Fruit fly (Drosophila melanogaster) whole organism, prepupa: ENCODE results near the gene Cyp4ac2.

Source experiments
- CG10631 ChIP-seq: fragments of 200-800 bp; sonication (Bioruptor generic); optimal IDR thresholded peaks from 2 replicates; lab custom pipeline; 2016; ENCODE audit warnings: missing biosample characterization, missing genetic modification characterization
- CG11294 ChIP-seq: fragments of 200-800 bp; sonication (Bioruptor generic); IDR thresholded peaks from 2 replicates; pipeline ENCODE4 v1.3.6; 2022; ENCODE audit warnings: missing biosample characterization, missing genetic modification characterization
- CG11762 ChIP-seq: fragments of 200-800 bp; sonication (Bioruptor generic); optimal IDR thresholded peaks from 3 replicates; lab custom pipeline; 2016; ENCODE audit warnings: missing biosample characterization, missing genetic modification characterization; ENCODE audit not compliant: insufficient read depth
- CG11902 ChIP-seq: fragments of 200-800 bp; sonication (Bioruptor generic); optimal IDR thresholded peaks from 3 replicates; lab custom pipeline; 2016; ENCODE audit warnings: missing biosample characterization, missing genetic modification characterization
- CG15336 ChIP-seq: fragments of 200-800 bp; sonication (Bioruptor generic); IDR thresholded peaks from 2 replicates; pipeline ENCODE4 v1.3.6; 2022; ENCODE audit warnings: missing biosample characterization, missing genetic modification characterization
- CG1621 ChIP-seq: fragments of 200-800 bp; sonication (Bioruptor generic); optimal IDR thresholded peaks from 3 replicates; lab custom pipeline; 2018; ENCODE audit warnings: missing biosample characterization, mild to moderate bottlenecking, missing genetic modification characterization
- CG16779 ChIP-seq: fragments of 200-800 bp; sonication (Bioruptor generic); optimal IDR thresholded peaks from 3 replicates; lab custom pipeline; 2017; ENCODE audit warnings: missing biosample characterization, mild to moderate bottlenecking, missing genetic modification characterization
- CG3032 ChIP-seq: fragments of 200-800 bp; optimal IDR thresholded peaks from 2 replicates; lab custom pipeline; 2019; ENCODE audit warnings: missing biosample characterization, mild to moderate bottlenecking, missing genetic modification characterization, moderate library complexity
- CG31627 ChIP-seq: fragments of 200-800 bp; sonication (Bioruptor generic); optimal IDR thresholded peaks from 3 replicates; lab custom pipeline; 2016; ENCODE audit warnings: missing biosample characterization, missing genetic modification characterization
- CG32006 ChIP-seq: fragments of 200-800 bp; sonication (Bioruptor generic); optimal IDR thresholded peaks from 3 replicates; lab custom pipeline; 2017; ENCODE audit warnings: missing biosample characterization, mild to moderate bottlenecking, missing genetic modification characterization
- CG4318 ChIP-seq: fragments of 200-800 bp; sonication (Bioruptor generic); optimal IDR thresholded peaks from 3 replicates; lab custom pipeline; 2017; ENCODE audit warnings: missing biosample characterization, mild to moderate bottlenecking, missing genetic modification characterization
- CG6163 ChIP-seq: fragments of 200-800 bp; sonication (Bioruptor generic); IDR thresholded peaks from 3 replicates; pipeline ENCODE4 v1.3.6; 2022; ENCODE audit warnings: missing biosample characterization, missing genetic modification characterization
- CG6276 ChIP-seq: fragments of 200-800 bp; sonication (Bioruptor generic); optimal IDR thresholded peaks from 2 replicates; lab custom pipeline; 2017; ENCODE audit warnings: missing biosample characterization, mild to moderate bottlenecking, missing genetic modification characterization
- CG6792 ChIP-seq: fragments of 200-800 bp; sonication (Bioruptor generic); optimal IDR thresholded peaks from 3 replicates; lab custom pipeline; 2016; ENCODE audit warnings: missing biosample characterization, missing genetic modification characterization
- CG6808 ChIP-seq: fragments of 200-800 bp; sonication (Bioruptor generic); optimal IDR thresholded peaks from 3 replicates; lab custom pipeline; 2017; ENCODE audit warnings: missing biosample characterization, missing genetic modification characterization, mild to moderate bottlenecking, moderate library complexity, missing genetic modification reagents
- CG6854 ChIP-seq: fragments of 200-800 bp; sonication (Bioruptor generic); optimal IDR thresholded peaks from 2 replicates; lab custom pipeline; 2017; ENCODE audit warnings: missing biosample characterization, mild to moderate bottlenecking, missing genetic modification characterization
- CG7368 ChIP-seq: fragments of 200-800 bp; sonication (Bioruptor generic); optimal IDR thresholded peaks from 3 replicates; lab custom pipeline; 2016; ENCODE audit warnings: missing biosample characterization, missing genetic modification characterization
- CG8119 ChIP-seq: fragments of 200-800 bp; sonication (Bioruptor generic); IDR thresholded peaks from 3 replicates; pipeline ENCODE4 v1.3.6; 2022; ENCODE audit warnings: missing biosample characterization, missing genetic modification characterization
- CG8632 ChIP-seq: fragments of 200-800 bp; sonication (Bioruptor generic); optimal IDR thresholded peaks from 3 replicates; lab custom pipeline; 2016; ENCODE audit warnings: missing biosample characterization, missing genetic modification characterization
- CG9139 ChIP-seq: fragments of 200-800 bp; sonication (Bioruptor generic); optimal IDR thresholded peaks from 3 replicates; lab custom pipeline; 2017; ENCODE audit warnings: missing biosample characterization, mild to moderate bottlenecking, missing genetic modification characterization
- Eip75B ChIP-seq: fragments of 200-800 bp; sonication (Bioruptor generic); optimal IDR thresholded peaks from 3 replicates; lab custom pipeline; 2016; ENCODE audit warnings: missing biosample characterization, missing genetic modification characterization
- Eip78C ChIP-seq: fragments of 200-800 bp; sonication (Bioruptor generic); peaks from one replicate; lab custom pipeline; 2016; ENCODE audit warnings: missing biosample characterization, missing genetic modification characterization
- Eip93F ChIP-seq: fragments of 200-800 bp; sonication (Bioruptor generic); optimal IDR thresholded peaks from 2 replicates; lab custom pipeline; 2016; ENCODE audit warnings: missing biosample characterization, mild to moderate bottlenecking, missing genetic modification characterization
- Ets21C ChIP-seq: fragments of 200-800 bp; sonication (Bioruptor generic); optimal IDR thresholded peaks from 3 replicates; lab custom pipeline; 2016; ENCODE audit warnings: missing biosample characterization, missing genetic modification characterization
- Ets96B ChIP-seq: fragments of 200-800 bp; optimal IDR thresholded peaks from 2 replicates; lab custom pipeline; 2019; ENCODE audit warnings: missing biosample characterization, mild to moderate bottlenecking, missing genetic modification characterization, moderate library complexity
- Hr38 ChIP-seq: sonication (Bioruptor generic); optimal IDR thresholded peaks from 2 replicates; lab custom pipeline; 2016; ENCODE audit warnings: missing biosample characterization, missing genetic modification characterization
- Hr39 ChIP-seq: fragments of 200-800 bp; sonication (Bioruptor generic); optimal IDR thresholded peaks from 2 replicates; lab custom pipeline; 2016; ENCODE audit warnings: missing biosample characterization, missing genetic modification characterization
- Lpt ChIP-seq: fragments of 200-800 bp; sonication (Bioruptor generic); optimal IDR thresholded peaks from 3 replicates; lab custom pipeline; 2016; ENCODE audit warnings: missing biosample characterization, missing genetic modification characterization
- Met ChIP-seq: fragments of 200-800 bp; sonication (Bioruptor generic); optimal IDR thresholded peaks from 3 replicates; lab custom pipeline; 2016; ENCODE audit warnings: missing biosample characterization, missing genetic modification characterization
- Smox ChIP-seq: fragments of 200-800 bp; sonication (Bioruptor generic); optimal IDR thresholded peaks from 3 replicates; lab custom pipeline; 2016; ENCODE audit warnings: missing biosample characterization, missing genetic modification characterization
- Sox102F ChIP-seq: fragments of 200-800 bp; sonication (Bioruptor generic); optimal IDR thresholded peaks from 2 replicates; lab custom pipeline; 2016; ENCODE audit warnings: missing biosample characterization, mild to moderate bottlenecking, missing genetic modification characterization
- Sox14 ChIP-seq: fragments of 200-800 bp; sonication (Bioruptor generic); optimal IDR thresholded peaks from 3 replicates; lab custom pipeline; 2016; ENCODE audit warnings: missing biosample characterization, missing genetic modification characterization
- Sox15 ChIP-seq: fragments of 200-800 bp; sonication (Bioruptor generic); optimal IDR thresholded peaks from 3 replicates; lab custom pipeline; 2016; ENCODE audit warnings: missing biosample characterization, missing genetic modification characterization
- acj6 ChIP-seq: fragments of 200-800 bp; sonication (Bioruptor generic); optimal IDR thresholded peaks from 3 replicates; lab custom pipeline; 2016; ENCODE audit warnings: missing biosample characterization, missing genetic modification characterization
- cyc ChIP-seq: fragments of 200-800 bp; sonication (Bioruptor generic); optimal IDR thresholded peaks from 3 replicates; lab custom pipeline; 2016; ENCODE audit warnings: missing biosample characterization, missing genetic modification characterization
- dac ChIP-seq: fragments of 200-800 bp; sonication (Bioruptor generic); optimal IDR thresholded peaks from 2 replicates; lab custom pipeline; 2017; ENCODE audit warnings: missing biosample characterization, mild to moderate bottlenecking, missing genetic modification characterization
- dsx ChIP-seq: fragments of 200-800 bp; optimal IDR thresholded peaks from 3 replicates; lab custom pipeline; 2019; ENCODE audit warnings: missing biosample characterization, mild to moderate bottlenecking, missing genetic modification characterization, moderate library complexity; ENCODE audit not compliant: poor library complexity, severe bottlenecking
- eg ChIP-seq: fragments of 200-800 bp; sonication (Bioruptor generic); IDR thresholded peaks from 3 replicates; pipeline ENCODE4 v1.3.6; 2022; ENCODE audit warnings: missing biosample characterization, missing genetic modification characterization
- esn ChIP-seq: fragments of 200-800 bp; sonication (Bioruptor generic); optimal IDR thresholded peaks from 2 replicates; lab custom pipeline; 2016; ENCODE audit warnings: missing biosample characterization, mild to moderate bottlenecking, missing genetic modification characterization, moderate library complexity
- fd59A ChIP-seq: fragments of 200-800 bp; sonication (Bioruptor generic); optimal IDR thresholded peaks from 2 replicates; lab custom pipeline; 2017; ENCODE audit warnings: missing biosample characterization, mild to moderate bottlenecking, missing genetic modification characterization, missing genetic modification reagents
- fkh ChIP-seq: fragments of 200-800 bp; sonication (Bioruptor generic); optimal IDR thresholded peaks from 3 replicates; lab custom pipeline; 2017; ENCODE audit warnings: missing biosample characterization, mild to moderate bottlenecking, missing genetic modification characterization, moderate library complexity
- lz ChIP-seq: fragments of 200-800 bp; sonication (Bioruptor generic); optimal IDR thresholded peaks from 3 replicates; lab custom pipeline; 2016; ENCODE audit warnings: missing biosample characterization, missing genetic modification characterization
- salr ChIP-seq, 2 experiments: fragments of 200-800 bp; sonication (Bioruptor generic); optimal IDR thresholded peaks; 3 replicates each; lab custom pipeline; 2016 to 2018; ENCODE audit warnings: missing biosample characterization in 2 of 2, missing genetic modification characterization in 2 of 2, mild to moderate bottlenecking in 1 of 2
- spab ChIP-seq: fragments of 200-800 bp; sonication (Bioruptor generic); optimal IDR thresholded peaks from 2 replicates; lab custom pipeline; 2017; ENCODE audit warnings: missing biosample characterization, mild to moderate bottlenecking, missing genetic modification characterization, missing genetic modification reagents
- ss ChIP-seq, 2 experiments: fragments of 200-800 bp; sonication (Bioruptor generic); optimal IDR thresholded peaks; 2 replicates in 1 of 2; 3 replicates in 1 of 2; lab custom pipeline; 2017 to 2018; ENCODE audit warnings: mild to moderate bottlenecking in 2 of 2, missing biosample characterization in 2 of 2, missing genetic modification characterization in 2 of 2, moderate library complexity in 1 of 2
- svp ChIP-seq: fragments of 200-800 bp; sonication (Bioruptor generic); peaks from one replicate; lab custom pipeline; 2016; ENCODE audit warnings: missing biosample characterization, missing genetic modification characterization
- topi ChIP-seq: fragments of 200-800 bp; sonication (Bioruptor generic); optimal IDR thresholded peaks from 3 replicates; lab custom pipeline; 2016; ENCODE audit warnings: missing biosample characterization, missing genetic modification characterization

Gene Cyp4ac2

DNA sequence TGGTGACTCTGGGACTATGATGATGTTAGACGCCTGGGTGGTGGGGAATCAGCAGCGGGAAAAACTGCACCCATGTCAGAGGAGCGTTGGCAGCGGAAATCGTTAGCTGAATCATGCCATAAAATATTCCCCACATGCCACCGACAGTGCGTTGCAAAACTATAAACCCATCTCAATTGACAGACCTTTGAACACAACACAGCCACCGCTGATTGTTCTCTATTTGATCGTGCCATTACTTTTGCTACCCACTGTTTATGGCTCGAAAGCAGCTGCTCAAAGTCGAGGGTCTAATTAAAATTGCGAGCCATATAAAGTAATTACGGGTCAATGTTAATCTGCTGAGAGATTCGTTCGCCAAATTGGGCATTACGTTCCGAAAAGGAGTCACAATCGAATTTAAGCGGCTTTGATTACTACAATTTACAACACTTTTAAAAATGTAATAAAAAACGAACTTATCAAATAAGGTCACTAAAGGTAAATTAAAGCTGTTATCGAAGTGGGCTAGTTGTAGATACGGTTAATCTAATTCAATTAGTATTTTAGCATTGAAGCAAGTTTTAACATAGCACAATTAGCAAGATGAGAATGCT lies 41.4 kb upstream of the Cyp4ac2 start:
- TF ChIP-seq CG7368 (GFP tag; lab: Kevin White, UChicago): no peak
- TF ChIP-seq CG11294 (GFP tag; lab: Robert Waterston, UW): 0 out of 2 replicates have a peak, but pooled peaks have one; percentile 19
- 0 out of 3 replicates have a peak, but pooled peaks have one; percentile 18 for TF ChIP-seq eg
- TF ChIP-seq CG6792 (GFP tag; lab: Kevin White, UChicago): no peak

DNA sequence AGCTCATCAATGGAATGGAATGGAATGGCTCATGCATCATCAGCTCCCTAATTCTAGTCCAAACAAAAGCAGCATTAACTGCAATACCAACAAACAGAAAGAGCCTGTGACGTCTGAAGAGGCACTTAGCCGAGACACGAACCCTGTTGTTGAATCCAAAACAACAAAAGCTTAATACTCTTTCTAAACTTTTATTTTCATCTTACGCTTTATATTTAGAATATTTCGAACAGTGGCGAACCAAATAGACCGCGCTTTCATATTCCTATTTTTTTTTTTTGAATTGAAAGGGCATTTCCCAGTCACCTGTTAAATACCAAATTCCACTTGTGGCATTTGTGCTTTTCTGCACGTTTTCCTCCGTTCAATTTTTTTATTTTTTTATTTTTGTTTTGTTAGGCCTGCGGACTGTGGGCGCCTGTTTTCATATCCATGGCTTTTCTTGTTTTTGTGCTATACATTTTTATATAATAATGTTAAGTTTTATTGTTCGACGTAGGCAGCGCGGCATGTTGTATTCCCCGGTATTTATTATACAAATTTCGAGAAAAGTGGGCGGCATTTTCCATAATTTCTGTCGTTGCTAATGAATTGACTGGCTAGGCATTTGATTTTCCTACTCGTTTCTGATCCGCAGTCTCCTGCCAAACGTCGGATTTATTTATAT lies 40.5 kb upstream of the Cyp4ac2 start:
- TF ChIP-seq dsx (GFP tag; lab: Kevin White, UChicago) (no peak), Ets96B (tag; lab: Kevin White, UChicago) (no peak), acj6 (GFP tag; lab: Kevin White, UChicago) (peak; percentile 46), CG10631 (GFP tag; lab: Kevin White, UChicago) (peak; percentile 16), spab (GFP tag; lab: Kevin White, UChicago) (no peak), CG11902 (GFP tag; lab: Kevin White, UChicago) (no peak), Sox15 (no peak), CG7368 (GFP tag; lab: Kevin White, UChicago) (no peak), Met (GFP tag; lab: Kevin White, UChicago) (peak; percentile 48), CG6854 (GFP tag; lab: Kevin White, UChicago) (no peak), Smox (GFP tag; lab: Kevin White, UChicago) (no peak), ss (GFP tag; optimal IDR thresholded peaks at IDR 0.05; lab: Kevin White, UChicago) (no peak), Eip78C (no peak), Lpt (GFP tag; lab: Kevin White, UChicago) (peak; percentile 38), CG4318 (GFP tag; lab: Kevin White, UChicago) (peak; percentile 26), CG9139 (GFP tag; lab: Kevin White, UChicago) (no peak), Ets21C (peak; percentile 9), CG1621 (no peak), fkh (no peak), fd59A (no peak), salr (GFP tag; optimal IDR thresholded peaks at IDR 0.05; lab: Kevin White, UChicago) (peak in 1 of 2 experiments; percentile 4), Hr38 (no peak), CG3032 (tag; lab: Kevin White, UChicago) (no peak), lz (GFP tag; lab: Kevin White, UChicago) (peak; percentile 40), CG6808 (no peak), CG11762 (no peak), CG6792 (GFP tag; lab: Kevin White, UChicago) (peak; percentile 7), esn (GFP tag; lab: Kevin White, UChicago) (peak; percentile 53), CG11294 (GFP tag; lab: Robert Waterston, UW) (peak; percentile 47; the same call in 1 of the 2 replicates), topi (GFP tag; lab: Kevin White, UChicago) (peak; percentile 28), cyc (peak; percentile 27), Sox14 (peak; percentile 34), Hr39 (GFP tag; lab: Kevin White, UChicago) (no peak), Eip75B (GFP tag; lab: Kevin White, UChicago) (no peak), dac (GFP tag; lab: Kevin White, UChicago) (no peak), CG8119 (GFP tag; lab: Robert Waterston, UW) (peak; percentile 79), eg (peak; percentile 86), CG31627 (GFP tag; lab: Kevin White, UChicago) (peak; percentile 53), CG16779 (tag; lab: Kevin White, UChicago) (no peak), CG6163 (GFP tag; lab: Robert Waterston, UW) (peak; percentile 66; the same call in 2 of the 3 replicates), CG8632 (no peak), Sox102F (GFP tag; lab: Kevin White, UChicago) (peak; percentile 6), CG6276 (GFP tag; lab: Kevin White, UChicago) (peak; percentile 32), svp (GFP tag; lab: Kevin White, UChicago) (no peak), CG15336 (peak; percentile 84), Eip93F (GFP tag; lab: Kevin White, UChicago) (no peak), CG32006 (GFP tag; lab: Kevin White, UChicago) (peak; percentile 64)
